Fruit fly (Drosophila melanogaster) whole organism, embryonic: ENCODE results near the gene Rbf2.
A peak's percentile ranks its signal among the peaks of the same experiment; 100 is the strongest.

Source experiments
- ATbp ChIP-seq: fragments of 200-800 bp; sonication (Bioruptor generic); optimal IDR thresholded peaks from 2 replicates; lab custom pipeline; 2017; ENCODE audit warnings: missing biosample characterization, mild to moderate bottlenecking, missing genetic modification characterization, missing genetic modification reagents
- Asciz ChIP-seq: fragments of 200-800 bp; sonication (Bioruptor generic); optimal IDR thresholded peaks from 2 replicates; lab custom pipeline; 2017; ENCODE audit warnings: missing biosample characterization, mild to moderate bottlenecking, missing genetic modification characterization, missing genetic modification reagents
- Atf3 ChIP-seq: fragments of 200-800 bp; sonication (Bioruptor generic); optimal IDR thresholded peaks from 3 replicates; lab custom pipeline; 2016; ENCODE audit warnings: missing biosample characterization, missing genetic modification characterization
- CG10959 ChIP-seq: fragments of 200-800 bp; sonication (Bioruptor generic); IDR thresholded peaks from 2 replicates; pipeline ENCODE4 v1.3.6; 2022; ENCODE audit warnings: missing biosample characterization, missing genetic modification characterization
- CG11085 ChIP-seq: fragments of 200-800 bp; sonication (Bioruptor generic); IDR thresholded peaks from 2 replicates; pipeline ENCODE4 v1.3.6; 2022; ENCODE audit warnings: missing biosample characterization, missing genetic modification characterization
- CG12104 ChIP-seq: fragments of 200-800 bp; sonication (Bioruptor generic); optimal IDR thresholded peaks from 3 replicates; lab custom pipeline; 2016; ENCODE audit warnings: missing biosample characterization, missing genetic modification characterization
- CG13775 ChIP-seq: fragments of 200-800 bp; sonication (Bioruptor generic); optimal IDR thresholded peaks from 3 replicates; lab custom pipeline; 2017; ENCODE audit warnings: missing biosample characterization, mild to moderate bottlenecking, missing genetic modification characterization
- CG15011 ChIP-seq: fragments of 200-800 bp; sonication (Bioruptor generic); optimal IDR thresholded peaks from 3 replicates; lab custom pipeline; 2018; ENCODE audit warnings: missing biosample characterization, mild to moderate bottlenecking, missing genetic modification characterization
- CG15696 ChIP-seq: fragments of 200-800 bp; sonication (Bioruptor generic); optimal IDR thresholded peaks from 2 replicates; lab custom pipeline; 2019; ENCODE audit warnings: missing biosample characterization, mild to moderate bottlenecking, missing genetic modification characterization, moderate library complexity
- CG1647 ChIP-seq: fragments of 200-800 bp; sonication (Bioruptor generic); optimal IDR thresholded peaks from 3 replicates; lab custom pipeline; 2016; ENCODE audit warnings: missing biosample characterization, missing genetic modification characterization
- CG17802 ChIP-seq: fragments of 200-800 bp; sonication (Bioruptor generic); optimal IDR thresholded peaks from 2 replicates; lab custom pipeline; 2018; ENCODE audit warnings: missing biosample characterization, mild to moderate bottlenecking, missing genetic modification characterization, moderate library complexity
- CG2129 ChIP-seq: fragments of 200-800 bp; sonication (Bioruptor generic); IDR thresholded peaks from 2 replicates; pipeline ENCODE4 v1.3.6; 2022; ENCODE audit warnings: missing biosample characterization, missing genetic modification characterization; ENCODE audit not compliant: partially characterized antibody
- CG33557 ChIP-seq: fragments of 200-800 bp; sonication (Bioruptor generic); optimal IDR thresholded peaks from 2 replicates; lab custom pipeline; 2019; ENCODE audit warnings: missing biosample characterization, mild to moderate bottlenecking, missing genetic modification characterization, moderate library complexity
- CG34422 ChIP-seq: fragments of 200-800 bp; sonication (Bioruptor generic); IDR thresholded peaks from 3 replicates; pipeline ENCODE4 v1.3.6; 2022; ENCODE audit warnings: missing biosample characterization, missing genetic modification characterization
- CG3838 ChIP-seq: fragments of 200-800 bp; sonication (Bioruptor generic); optimal IDR thresholded peaks from 3 replicates; lab custom pipeline; 2016; ENCODE audit warnings: missing biosample characterization, missing genetic modification characterization
- CG6175 ChIP-seq: fragments of 200-800 bp; sonication (Bioruptor generic); IDR thresholded peaks from 3 replicates; pipeline ENCODE4 v1.3.6; 2022; ENCODE audit warnings: missing biosample characterization, missing genetic modification characterization
- CG7928 ChIP-seq: fragments of 200-800 bp; sonication (Bioruptor generic); optimal IDR thresholded peaks from 2 replicates; lab custom pipeline; 2017; ENCODE audit warnings: missing biosample characterization, mild to moderate bottlenecking, missing genetic modification characterization
- CG8089 ChIP-seq: fragments of 200-800 bp; sonication (Bioruptor generic); optimal IDR thresholded peaks from 3 replicates; lab custom pipeline; 2016; ENCODE audit warnings: missing biosample characterization, missing genetic modification characterization
- CG9609 ChIP-seq: fragments of 200-800 bp; sonication (Bioruptor generic); optimal IDR thresholded peaks from 3 replicates; lab custom pipeline; 2016; ENCODE audit warnings: missing biosample characterization, missing genetic modification characterization
- CG9932 ChIP-seq: fragments of 200-800 bp; sonication (Bioruptor generic); IDR thresholded peaks from 2 replicates; pipeline ENCODE4 v1.3.6; 2022; ENCODE audit warnings: missing biosample characterization, missing genetic modification characterization
- Doc2 ChIP-seq: fragments of 200-800 bp; sonication (Bioruptor generic); IDR thresholded peaks from 2 replicates; pipeline ENCODE4 v1.3.6; 2022; ENCODE audit warnings: missing biosample characterization, missing genetic modification characterization
- Dp ChIP-seq: fragments of 200-800 bp; sonication (Bioruptor generic); optimal IDR thresholded peaks from 2 replicates; lab custom pipeline; 2018; ENCODE audit warnings: missing biosample characterization, mild to moderate bottlenecking, missing genetic modification characterization, moderate library complexity
- Eip74EF ChIP-seq, 2 experiments: fragments of 200-800 bp in 1 of 2; fragments of >200 bp in 1 of 2; sonication (Bioruptor generic) in 1 of 2; optimal IDR thresholded peaks; 2 replicates each; lab custom pipeline; 2017 to 2019; ENCODE audit warnings: missing biosample characterization in 2 of 2, missing genetic modification characterization in 2 of 2, mild to moderate bottlenecking in 1 of 2, moderate library complexity in 1 of 2
- Ets65A ChIP-seq: fragments of 200-800 bp; sonication (Bioruptor generic); peaks from one replicate; lab custom pipeline; 2016; ENCODE audit warnings: missing biosample characterization, missing genetic modification characterization
- Gsc ChIP-seq: fragments of 200-800 bp; sonication (Bioruptor generic); IDR thresholded peaks from 2 replicates; pipeline ENCODE4 v1.3.6; 2022; ENCODE audit warnings: missing biosample characterization, missing genetic modification characterization
- H2.0 ChIP-seq: fragments of 200-800 bp; sonication (Bioruptor generic); IDR thresholded peaks from 2 replicates; pipeline ENCODE4 v1.3.6; 2022; ENCODE audit warnings: missing biosample characterization, missing genetic modification characterization
- HmgZ ChIP-seq: fragments of 200-800 bp; sonication (Bioruptor generic); optimal IDR thresholded peaks from 2 replicates; lab custom pipeline; 2018; ENCODE audit warnings: missing biosample characterization, mild to moderate bottlenecking, missing genetic modification characterization
- Hr78 ChIP-seq, 2 experiments: fragments of 200-800 bp in 1 of 2; fragments of >200 bp in 1 of 2; sonication (Bioruptor generic) in 1 of 2; optimal IDR thresholded peaks; 2 replicates each; lab custom pipeline; 2017 to 2019; ENCODE audit warnings: missing biosample characterization in 2 of 2, missing genetic modification characterization in 2 of 2, mild to moderate bottlenecking in 1 of 2, moderate library complexity in 1 of 2
- Nf-YA ChIP-seq: fragments of 200-800 bp; sonication (Bioruptor generic); IDR thresholded peaks from 2 replicates; pipeline ENCODE4 v1.3.6; 2022; ENCODE audit warnings: missing biosample characterization, missing genetic modification characterization
- Ravus ChIP-seq: fragments of 200-800 bp; sonication (Bioruptor generic); IDR thresholded peaks from 2 replicates; pipeline ENCODE4 v1.3.6; 2022; ENCODE audit warnings: missing biosample characterization, missing genetic modification characterization
- Ssrp ChIP-seq: fragments of 200-800 bp; sonication (Bioruptor generic); optimal IDR thresholded peaks from 2 replicates; lab custom pipeline; 2018; ENCODE audit warnings: missing biosample characterization, mild to moderate bottlenecking, missing genetic modification characterization, moderate library complexity
- Stat92E ChIP-seq, 3 experiments: fragments of >200 bp in 2 of 3; fragments of 200-800 bp in 1 of 3; sonication (Bioruptor generic) in 1 of 3; optimal IDR thresholded peaks; 2 replicates each; lab custom pipeline; 2017 to 2019; ENCODE audit warnings: missing biosample characterization in 3 of 3, missing genetic modification characterization in 3 of 3, mild to moderate bottlenecking in 1 of 3, moderate library complexity in 1 of 3
- abd-A ChIP-seq: fragments of 200-800 bp; sonication (Bioruptor generic); optimal IDR thresholded peaks from 3 replicates; lab custom pipeline; 2019; ENCODE audit warnings: missing biosample characterization, mild to moderate bottlenecking, missing genetic modification characterization, moderate library complexity
- az2 ChIP-seq: fragments of 200-800 bp; sonication (Bioruptor generic); optimal IDR thresholded peaks from 3 replicates; lab custom pipeline; 2016; ENCODE audit warnings: missing biosample characterization, missing genetic modification characterization
- bcd ChIP-seq: fragments of 200-800 bp; sonication (Bioruptor generic); optimal IDR thresholded peaks from 2 replicates; lab custom pipeline; 2017; ENCODE audit warnings: missing biosample characterization, mild to moderate bottlenecking, missing genetic modification characterization
- chinmo ChIP-seq: fragments of 200-800 bp; sonication (Bioruptor generic); IDR thresholded peaks from 4 replicates; pipeline ENCODE4 v1.3.6; 2022; ENCODE audit warnings: missing biosample characterization, missing genetic modification characterization; ENCODE audit not compliant: partially characterized antibody
- chm ChIP-seq: fragments of 200-800 bp; sonication (Bioruptor generic); IDR thresholded peaks from 2 replicates; pipeline ENCODE4 v1.3.6; 2022; ENCODE audit warnings: missing biosample characterization, missing genetic modification characterization
- danr ChIP-seq: fragments of 200-800 bp; sonication (Bioruptor generic); IDR thresholded peaks from 2 replicates; pipeline ENCODE4 v1.3.6; 2022; ENCODE audit warnings: missing biosample characterization, missing genetic modification characterization
- gt ChIP-seq: fragments of 200-800 bp; sonication (Bioruptor generic); IDR thresholded peaks from 2 replicates; pipeline ENCODE4 v1.3.6; 2022; ENCODE audit warnings: missing biosample characterization, missing genetic modification characterization
- her ChIP-seq: fragments of 200-800 bp; sonication (Bioruptor generic); optimal IDR thresholded peaks from 2 replicates; lab custom pipeline; 2016; ENCODE audit warnings: missing biosample characterization, missing genetic modification characterization
- jigr1 ChIP-seq: fragments of 200-800 bp; sonication (Bioruptor generic); IDR thresholded peaks from 3 replicates; pipeline ENCODE4 v1.3.6; 2022; ENCODE audit warnings: missing biosample characterization, missing genetic modification characterization
- kay ChIP-seq: fragments of 200-800 bp; sonication (Bioruptor generic); optimal IDR thresholded peaks from 2 replicates; lab custom pipeline; 2016; ENCODE audit warnings: missing biosample characterization, missing genetic modification characterization
- kni ChIP-seq: fragments of 200-800 bp; sonication (Bioruptor generic); optimal IDR thresholded peaks from 3 replicates; lab custom pipeline; 2017; ENCODE audit warnings: mild to moderate bottlenecking, missing biosample characterization, missing genetic modification reagents, missing genetic modification characterization
- pita ChIP-seq: fragments of 200-800 bp; sonication (Bioruptor generic); optimal IDR thresholded peaks from 2 replicates; lab custom pipeline; 2017; ENCODE audit warnings: missing biosample characterization, mild to moderate bottlenecking, missing genetic modification characterization
- pros ChIP-seq: fragments of 200-800 bp; sonication (Bioruptor generic); optimal IDR thresholded peaks from 3 replicates; lab custom pipeline; 2019; ENCODE audit warnings: missing biosample characterization, mild to moderate bottlenecking, missing genetic modification characterization, moderate library complexity
- ranshi ChIP-seq: fragments of 200-800 bp; sonication (Bioruptor generic); IDR thresholded peaks from 2 replicates; pipeline ENCODE4 v1.3.6; 2022; ENCODE audit warnings: missing biosample characterization, missing genetic modification characterization
- rib ChIP-seq: fragments of 200-800 bp; sonication (Bioruptor generic); IDR thresholded peaks from 2 replicates; pipeline ENCODE4 v1.3.6; 2022; ENCODE audit warnings: missing biosample characterization, missing genetic modification characterization
- run ChIP-seq: fragments of 200-800 bp; sonication (Bioruptor generic); optimal IDR thresholded peaks from 3 replicates; lab custom pipeline; 2018; ENCODE audit warnings: missing biosample characterization, mild to moderate bottlenecking, missing genetic modification characterization
- sens ChIP-seq: fragments of 200-800 bp; sonication (Bioruptor generic); peaks from one replicate; lab custom pipeline; 2016; ENCODE audit warnings: missing biosample characterization, missing genetic modification characterization
- sr ChIP-seq: fragments of 200-800 bp; sonication (Bioruptor generic); IDR thresholded peaks from 3 replicates; pipeline ENCODE4 v1.3.6; 2022; ENCODE audit warnings: missing biosample characterization, missing genetic modification characterization
- trem ChIP-seq: fragments of 200-800 bp; optimal IDR thresholded peaks from 3 replicates; lab custom pipeline; 2019; ENCODE audit warnings: missing biosample characterization, mild to moderate bottlenecking, missing genetic modification characterization, moderate library complexity
- vvl ChIP-seq: fragments of 200-800 bp; sonication (Bioruptor generic); IDR thresholded peaks from 2 replicates; pipeline ENCODE4 v1.3.6; 2022; ENCODE audit warnings: missing biosample characterization, missing genetic modification characterization

Rbf2 gene

dm6 chr3R:16005943-16006342 lies 40.7 kb downstream of the Rbf2 start (continued):
- TF ChIP-seq CG10959 (GFP tag; lab: Robert Waterston, UW) (no peak), Doc2 (GFP tag; lab: Robert Waterston, UW) (no peak), CG15011 (GFP tag; lab: Kevin White, UChicago) (peak; percentile 54), CG34422 (GFP tag; lab: Robert Waterston, UW) (no peak), her (GFP tag; lab: Kevin White, UChicago) (no peak), Gsc (GFP tag; lab: Robert Waterston, UW) (no peak), run (tag; lab: Kevin White, UChicago) (no peak), CG1647 (GFP tag; lab: Kevin White, UChicago) (no peak), danr (GFP tag; lab: Robert Waterston, UW) (no peak), gt (GFP tag; lab: Robert Waterston, UW) (no peak), pita (no peak), CG6175 (GFP tag; lab: Robert Waterston, UW) (no peak), Eip74EF (GFP tag; optimal IDR thresholded peaks at IDR 0.05; lab: Kevin White, UChicago) (peak in 1 of 2 experiments; percentile 54), ATbp (peak; percentile 84), vvl (no peak), Ravus (GFP tag; lab: Robert Waterston, UW) (no peak), abd-A (tag; lab: Kevin White, UChicago) (no peak), Ssrp (tag; lab: Kevin White, UChicago) (no peak), chinmo (GFP tag; lab: Robert Waterston, UW) (no peak), Atf3 (GFP tag; lab: Kevin White, UChicago) (no peak), Nf-YA (GFP tag; lab: Robert Waterston, UW) (no peak), kni (peak; percentile 36), Dp (GFP tag; lab: Kevin White, UChicago) (no peak), CG13775 (no peak), H2.0 (GFP tag; lab: Robert Waterston, UW) (no peak), CG9932 (no peak), CG9609 (GFP tag; lab: Kevin White, UChicago) (no peak), bcd (GFP tag; lab: Kevin White, UChicago) (peak; percentile 14), CG12104 (no peak), CG17802 (tag; lab: Kevin White, UChicago) (no peak), CG2129 (GFP tag; lab: Robert Waterston, UW) (no peak), sens (GFP tag; lab: Kevin White, UChicago) (peak; percentile 92), CG7928 (no peak), chm (no peak), CG8089 (no peak), HmgZ (tag; lab: Kevin White, UChicago) (no peak), ranshi (no peak), trem (tag; lab: Kevin White, UChicago) (no peak), Hr78 (GFP tag; optimal IDR thresholded peaks at IDR 0.05; lab: Kevin White, UChicago) (no peak), Stat92E (GFP tag; optimal IDR thresholded peaks at IDR 0.05; lab: Kevin White, UChicago) (no peak), CG15696 (peak; percentile 49), CG33557 (GFP tag; lab: Kevin White, UChicago) (peak; percentile 62), Asciz (GFP tag; lab: Kevin White, UChicago) (peak; percentile 81), sr (no peak), pros (GFP tag; lab: Kevin White, UChicago) (no peak), CG3838 (GFP tag; lab: Kevin White, UChicago) (no peak), jigr1 (GFP tag; lab: Robert Waterston, UW) (no peak), rib (GFP tag; lab: Robert Waterston, UW) (no peak), kay (GFP tag; lab: Kevin White, UChicago) (no peak), Ets65A (GFP tag; lab: Kevin White, UChicago) (no peak), CG11085 (GFP tag; lab: Robert Waterston, UW) (no peak), az2 (GFP tag; lab: Kevin White, UChicago) (no peak)
